Fruit fly (Drosophila melanogaster) whole organism, embryonic: Measurements from ENCODE around the gene CG18081.

Source experiments
- Adf1 ChIP-seq: fragments of 200-800 bp; sonication (Bioruptor generic); IDR thresholded peaks from 2 replicates; pipeline ENCODE4 v1.3.6; 2022; ENCODE audit warnings: missing biosample characterization, missing genetic modification characterization
- Atf6 ChIP-seq: fragments of 200-800 bp; sonication (Bioruptor generic); IDR thresholded peaks from 2 replicates; pipeline ENCODE4 v1.3.6; 2022; ENCODE audit warnings: missing biosample characterization, missing genetic modification characterization
- Bdp1 ChIP-seq: fragments of 200-800 bp; sonication (Bioruptor generic); optimal IDR thresholded peaks from 3 replicates; lab custom pipeline; 2016; ENCODE audit warnings: missing biosample characterization, missing genetic modification characterization
- Blimp-1 ChIP-seq: fragments of 200-800 bp; sonication (Bioruptor generic); optimal IDR thresholded peaks from 3 replicates; lab custom pipeline; 2018; ENCODE audit warnings: missing biosample characterization, missing genetic modification characterization, mild to moderate bottlenecking, moderate library complexity, missing genetic modification reagents
- C15 ChIP-seq: fragments of 200-800 bp; sonication (Bioruptor generic); IDR thresholded peaks from 3 replicates; pipeline ENCODE4 v1.3.6; 2022; ENCODE audit warnings: missing biosample characterization, missing genetic modification characterization
- CG10147 ChIP-seq: fragments of 200-800 bp; sonication (Bioruptor generic); optimal IDR thresholded peaks from 2 replicates; lab custom pipeline; 2019; ENCODE audit warnings: missing biosample characterization, mild to moderate bottlenecking, missing genetic modification characterization, moderate library complexity
- CG1024 ChIP-seq: fragments of 200-800 bp; sonication (Bioruptor generic); IDR thresholded peaks from 2 replicates; pipeline ENCODE4 v1.3.6; 2022; ENCODE audit warnings: missing biosample characterization, missing genetic modification characterization
- CG10267 ChIP-seq: fragments of 200-800 bp; sonication (Bioruptor generic); optimal IDR thresholded peaks from 2 replicates; lab custom pipeline; 2018; ENCODE audit warnings: missing biosample characterization, mild to moderate bottlenecking, missing genetic modification characterization, moderate library complexity
- CG10462 ChIP-seq: fragments of 200-800 bp; sonication (Bioruptor generic); optimal IDR thresholded peaks from 2 replicates; lab custom pipeline; 2016; ENCODE audit warnings: missing biosample characterization, missing genetic modification characterization
- CG12769 ChIP-seq: fragments of 200-800 bp; sonication (Bioruptor generic); optimal IDR thresholded peaks from 2 replicates; lab custom pipeline; 2019; ENCODE audit warnings: missing biosample characterization, mild to moderate bottlenecking, missing genetic modification characterization, moderate library complexity
- CG15601 ChIP-seq: fragments of 200-800 bp; sonication (Bioruptor generic); optimal IDR thresholded peaks from 3 replicates; lab custom pipeline; 2019; ENCODE audit warnings: missing biosample characterization, mild to moderate bottlenecking, missing genetic modification characterization, moderate library complexity
- CG17385 ChIP-seq: fragments of 200-800 bp; sonication (Bioruptor generic); optimal IDR thresholded peaks from 3 replicates; lab custom pipeline; 2018; ENCODE audit warnings: missing biosample characterization, mild to moderate bottlenecking, missing genetic modification characterization
- CG18476 ChIP-seq: fragments of 200-800 bp; sonication (Bioruptor generic); optimal IDR thresholded peaks from 2 replicates; lab custom pipeline; 2016; ENCODE audit warnings: missing biosample characterization, mild to moderate bottlenecking, missing genetic modification characterization
- CG31224 ChIP-seq: fragments of 200-800 bp; sonication (Bioruptor generic); IDR thresholded peaks from 2 replicates; pipeline ENCODE4 v1.3.6; 2022; ENCODE audit warnings: missing biosample characterization, missing genetic modification characterization
- CG32772 ChIP-seq: fragments of 200-800 bp; sonication (Bioruptor generic); IDR thresholded peaks from 2 replicates; pipeline ENCODE4 v1.3.6; 2022; ENCODE audit warnings: missing biosample characterization, missing genetic modification characterization
- CG33557 ChIP-seq: fragments of 200-800 bp; sonication (Bioruptor generic); optimal IDR thresholded peaks from 2 replicates; lab custom pipeline; 2019; ENCODE audit warnings: missing biosample characterization, mild to moderate bottlenecking, missing genetic modification characterization, moderate library complexity
- CG4360 ChIP-seq: fragments of 200-800 bp; sonication (Bioruptor generic); IDR thresholded peaks from 2 replicates; pipeline ENCODE4 v1.3.6; 2022; ENCODE audit warnings: missing biosample characterization, missing genetic modification characterization
- CG5953 ChIP-seq: fragments of 200-800 bp; sonication (Bioruptor generic); IDR thresholded peaks from 2 replicates; pipeline ENCODE4 v1.3.6; 2022; ENCODE audit warnings: missing biosample characterization, missing genetic modification characterization
- CG6683 ChIP-seq: fragments of 200-800 bp; sonication (Bioruptor generic); optimal IDR thresholded peaks from 2 replicates; lab custom pipeline; 2017; ENCODE audit warnings: missing biosample characterization, mild to moderate bottlenecking, missing genetic modification characterization, missing genetic modification reagents
- CG7372 ChIP-seq: fragments of 200-800 bp; sonication (Bioruptor generic); IDR thresholded peaks from 2 replicates; pipeline ENCODE4 v1.3.6; 2022; ENCODE audit warnings: missing biosample characterization, missing genetic modification characterization
- CG7745 ChIP-seq: fragments of 200-800 bp; sonication (Bioruptor generic); optimal IDR thresholded peaks from 2 replicates; lab custom pipeline; 2018; ENCODE audit warnings: missing biosample characterization, mild to moderate bottlenecking, missing genetic modification characterization, moderate library complexity
- CG9437 ChIP-seq: fragments of 200-800 bp; sonication (Bioruptor generic); optimal IDR thresholded peaks from 2 replicates; lab custom pipeline; 2018; ENCODE audit warnings: missing biosample characterization, mild to moderate bottlenecking, missing genetic modification characterization
- Camta ChIP-seq: fragments of 200-800 bp; sonication (Bioruptor generic); optimal IDR thresholded peaks from 2 replicates; lab custom pipeline; 2016; ENCODE audit warnings: missing biosample characterization, missing genetic modification characterization
- D ChIP-seq, 2 experiments: fragments of 200-800 bp in 1 of 2; fragments of >200 bp in 1 of 2; sonication (Bioruptor generic) in 1 of 2; optimal IDR thresholded peaks; 2 replicates in 1 of 2; 3 replicates in 1 of 2; lab custom pipeline; 2017; ENCODE audit warnings: mild to moderate bottlenecking in 1 of 2, missing biosample characterization in 1 of 2, missing genetic modification characterization in 1 of 2, missing genetic modification reagents in 1 of 2
- Dp ChIP-seq: fragments of 200-800 bp; sonication (Bioruptor generic); optimal IDR thresholded peaks from 2 replicates; lab custom pipeline; 2018; ENCODE audit warnings: missing biosample characterization, mild to moderate bottlenecking, missing genetic modification characterization, moderate library complexity
- HLH4C ChIP-seq: fragments of 200-800 bp; sonication (Bioruptor generic); IDR thresholded peaks from 3 replicates; pipeline ENCODE4 v1.3.6; 2022; ENCODE audit warnings: missing biosample characterization, missing genetic modification characterization; ENCODE audit not compliant: partially characterized antibody
- Lhr ChIP-seq: fragments of 200-800 bp; sonication (Bioruptor generic); optimal IDR thresholded peaks from 3 replicates; lab custom pipeline; 2017; ENCODE audit warnings: mild to moderate bottlenecking, missing biosample characterization, missing genetic modification reagents, missing genetic modification characterization
- NC2β ChIP-seq: fragments of 200-800 bp; sonication (Bioruptor generic); optimal IDR thresholded peaks from 2 replicates; lab custom pipeline; 2016; ENCODE audit warnings: missing biosample characterization, missing genetic modification characterization
- Spps ChIP-seq: fragments of 200-800 bp; sonication (Bioruptor generic); optimal IDR thresholded peaks from 2 replicates; lab custom pipeline; 2018; ENCODE audit warnings: missing biosample characterization, mild to moderate bottlenecking, missing genetic modification characterization
- Trl ChIP-seq, 3 experiments: fragments of >200 bp in 2 of 3; fragments of 200-800 bp in 1 of 3; sonication (Bioruptor generic) in 1 of 3; optimal IDR thresholded peaks; 2 replicates in 1 of 3; 3 replicates in 2 of 3; lab custom pipeline; 2016 to 2017; ENCODE audit warnings: missing biosample characterization in 1 of 3, missing genetic modification characterization in 1 of 3
- Usf ChIP-seq: fragments of 200-800 bp; sonication (Bioruptor generic); optimal IDR thresholded peaks from 2 replicates; lab custom pipeline; 2017; ENCODE audit warnings: missing genotype, missing biosample characterization, missing genetic modification characterization
- ato ChIP-seq: fragments of 200-800 bp; sonication (Bioruptor generic); IDR thresholded peaks from 2 replicates; pipeline ENCODE4 v1.3.6; 2022; ENCODE audit warnings: missing biosample characterization, missing genetic modification characterization; ENCODE audit not compliant: partially characterized antibody
- bowl ChIP-seq: fragments of 200-800 bp; sonication (Bioruptor generic); IDR thresholded peaks from 2 replicates; pipeline ENCODE4 v1.3.6; 2022; ENCODE audit warnings: missing biosample characterization, missing genetic modification characterization
- btn ChIP-seq: fragments of 200-800 bp; sonication (Bioruptor generic); optimal IDR thresholded peaks from 2 replicates; lab custom pipeline; 2016; ENCODE audit warnings: missing biosample characterization, missing genetic modification characterization
- crc ChIP-seq: fragments of 200-800 bp; sonication (Bioruptor generic); optimal IDR thresholded peaks from 2 replicates; lab custom pipeline; 2016; ENCODE audit warnings: missing biosample characterization, missing genetic modification characterization
- dmrt99B ChIP-seq: fragments of 200-800 bp; sonication (Bioruptor generic); optimal IDR thresholded peaks from 2 replicates; lab custom pipeline; 2018; ENCODE audit warnings: missing biosample characterization, mild to moderate bottlenecking, missing genetic modification characterization, moderate library complexity
- ftz-f1 ChIP-seq: fragments of 200-800 bp; sonication (Bioruptor generic); optimal IDR thresholded peaks from 2 replicates; lab custom pipeline; 2016; ENCODE audit warnings: missing biosample characterization, missing genetic modification characterization
- knrl ChIP-seq: fragments of 200-800 bp; sonication (Bioruptor generic); IDR thresholded peaks from 3 replicates; pipeline ENCODE4 v1.3.6; 2022; ENCODE audit warnings: missing biosample characterization, missing genetic modification characterization; ENCODE audit not compliant: partially characterized antibody
- lola ChIP-seq, 3 experiments: fragments of >200 bp in 2 of 3; fragments of 200-800 bp in 1 of 3; sonication (Bioruptor generic) in 1 of 3; optimal IDR thresholded peaks; 2 replicates each; lab custom pipeline; 2017 to 2019; ENCODE audit warnings: missing biosample characterization in 3 of 3, missing genetic modification characterization in 3 of 3, mild to moderate bottlenecking in 1 of 3, moderate library complexity in 1 of 3
- nerfin-1 ChIP-seq: fragments of 200-800 bp; sonication (Bioruptor generic); optimal IDR thresholded peaks from 3 replicates; lab custom pipeline; 2019; ENCODE audit warnings: missing biosample characterization, mild to moderate bottlenecking, missing genetic modification characterization, moderate library complexity
- pnt ChIP-seq: fragments of 200-800 bp; sonication (Bioruptor generic); optimal IDR thresholded peaks from 3 replicates; lab custom pipeline; 2016; ENCODE audit warnings: missing biosample characterization, missing genetic modification characterization
- prd ChIP-seq, 3 experiments: fragments of >200 bp in 2 of 3; fragments of 200-800 bp in 1 of 3; sonication (Bioruptor generic) in 1 of 3; optimal IDR thresholded peaks in 2 of 3; IDR thresholded peaks in 1 of 3; 2 replicates in 2 of 3; 3 replicates in 1 of 3; pipeline versions ENCODE4 v1.3.6 to Lab custom; 2017 to 2022; ENCODE audit warnings: missing biosample characterization in 1 of 3, missing genetic modification characterization in 1 of 3
- seq ChIP-seq: fragments of 200-800 bp; sonication (Bioruptor generic); IDR thresholded peaks from 2 replicates; pipeline ENCODE4 v1.3.6; 2022; ENCODE audit warnings: missing biosample characterization, missing genetic modification characterization
- slbo ChIP-seq: fragments of 200-800 bp; sonication (Bioruptor generic); IDR thresholded peaks from 2 replicates; pipeline ENCODE4 v1.3.6; 2022; ENCODE audit warnings: missing biosample characterization, missing genetic modification characterization
- sqz ChIP-seq: fragments of 200-800 bp; sonication (Bioruptor generic); optimal IDR thresholded peaks from 3 replicates; lab custom pipeline; 2018; ENCODE audit warnings: missing biosample characterization, mild to moderate bottlenecking, missing genetic modification characterization
- tin ChIP-seq: fragments of 200-800 bp; sonication (Bioruptor generic); optimal IDR thresholded peaks from 3 replicates; lab custom pipeline; 2016; ENCODE audit warnings: missing biosample characterization, missing genetic modification characterization
- tna ChIP-seq: fragments of 200-800 bp; sonication (Bioruptor generic); IDR thresholded peaks from 2 replicates; pipeline ENCODE4 v1.3.6; 2022; ENCODE audit warnings: missing biosample characterization, missing genetic modification characterization; ENCODE audit not compliant: partially characterized antibody
- ttk ChIP-seq: fragments of 200-800 bp; sonication (Bioruptor generic); IDR thresholded peaks from 2 replicates; pipeline ENCODE4 v2.1.2; 2022; ENCODE audit warnings: missing biosample characterization, missing genetic modification characterization
- tx ChIP-seq: fragments of 200-800 bp; sonication (Bioruptor generic); optimal IDR thresholded peaks from 2 replicates; lab custom pipeline; 2016; ENCODE audit warnings: missing biosample characterization, missing genetic modification characterization

The CG18081 gene

DNA sequence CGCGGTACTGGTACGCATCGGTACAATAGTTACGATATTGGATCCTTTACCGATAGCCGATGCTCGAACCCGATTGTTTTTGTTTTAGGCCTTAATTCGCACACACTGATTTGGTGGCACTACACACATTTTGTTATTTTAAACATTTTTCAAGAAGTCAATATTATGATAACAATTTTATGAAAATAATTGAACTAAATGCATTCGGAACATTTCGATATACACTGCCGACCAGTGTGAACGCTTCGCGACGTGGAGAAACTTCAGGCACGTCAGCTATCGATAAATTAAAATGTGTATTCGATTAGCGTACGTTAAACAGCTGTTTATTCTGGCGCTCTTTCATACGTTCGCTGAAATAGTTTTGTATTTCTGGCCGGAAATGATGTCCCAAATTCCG, 3.0 kb downstream of the CG18081 start, which contains the start of gene CG12713 (continued):
- no peak for TF ChIP-seq CG5953 (GFP tag; lab: Robert Waterston, UW)
- TF ChIP-seq tx: no peak
- no peak for TF ChIP-seq CG7372
- peak; percentile 9 for TF ChIP-seq NC2β (GFP tag; lab: Kevin White, UChicago)
- TF ChIP-seq CG32772 (GFP tag; lab: Robert Waterston, UW): no peak
- no peak for TF ChIP-seq seq
- no peak for TF ChIP-seq C15 (GFP tag; lab: Robert Waterston, UW)
- TF ChIP-seq Atf6 (GFP tag; lab: Robert Waterston, UW): no peak
- peak; percentile 20 for TF ChIP-seq CG15601 (tag; lab: Kevin White, UChicago)
- peak; percentile 75 for TF ChIP-seq Dp (GFP tag; lab: Kevin White, UChicago)
- no peak for TF ChIP-seq CG33557
- no peak for TF ChIP-seq crc (GFP tag; lab: Kevin White, UChicago)
- TF ChIP-seq CG12769 (tag; lab: Kevin White, UChicago): peak; percentile 53
- TF ChIP-seq nerfin-1: no peak
- TF ChIP-seq CG1024 (GFP tag; lab: Robert Waterston, UW): no peak
- no peak for TF ChIP-seq dmrt99B (tag; lab: Kevin White, UChicago)
- TF ChIP-seq Blimp-1: no peak
- TF ChIP-seq CG10267 (tag; lab: Kevin White, UChicago): peak; percentile 45
- no peak for TF ChIP-seq Adf1 (GFP tag; lab: Robert Waterston, UW)
- no peak for TF ChIP-seq Trl (optimal IDR thresholded peaks at IDR 0.05; lab: Kevin White, UChicago)
- no peak for TF ChIP-seq Trl (GFP tag; optimal IDR thresholded peaks at IDR 0.05; lab: Kevin White, UChicago)
- peak; percentile 34 for TF ChIP-seq Bdp1 (GFP tag; lab: Kevin White, UChicago)
- TF ChIP-seq btn: no peak
- TF ChIP-seq CG6683 (GFP tag; lab: Kevin White, UChicago): no peak
- no peak for TF ChIP-seq CG7745 (tag; lab: Kevin White, UChicago)
- TF ChIP-seq lola (GFP tag; optimal IDR thresholded peaks at IDR 0.05; lab: Kevin White, UChicago): peak in 1 of 3 experiments; percentile 18
- TF ChIP-seq HLH4C (GFP tag; lab: Robert Waterston, UW): peak; percentile 92
- TF ChIP-seq CG31224 (GFP tag; lab: Robert Waterston, UW): no peak
- no peak for TF ChIP-seq tin (GFP tag; lab: Kevin White, UChicago)
- peak; percentile 87 for TF ChIP-seq knrl
- no peak for TF ChIP-seq CG10147 (GFP tag; lab: Kevin White, UChicago)
- peak; percentile 89 for TF ChIP-seq CG9437 (GFP tag; lab: Kevin White, UChicago)
- TF ChIP-seq CG17385 (GFP tag; lab: Kevin White, UChicago): no peak
- TF ChIP-seq tna (GFP tag; lab: Robert Waterston, UW): peak; percentile 74
- no peak for TF ChIP-seq CG18476 (GFP tag; lab: Kevin White, UChicago)
- peak; percentile 48 for TF ChIP-seq slbo
- TF ChIP-seq prd (optimal IDR thresholded peaks at IDR 0.05; lab: Kevin White, UChicago): no peak
- TF ChIP-seq prd (GFP tag; IDR thresholded peaks at IDR 0.05; lab: Robert Waterston, UW): no peak
- TF ChIP-seq ftz-f1 (GFP tag; lab: Kevin White, UChicago): peak; percentile 30
- peak; percentile 72 for TF ChIP-seq ato (GFP tag; lab: Robert Waterston, UW)
- no peak for TF ChIP-seq pnt
- TF ChIP-seq CG4360 (GFP tag; lab: Robert Waterston, UW): no peak
- TF ChIP-seq CG10462 (GFP tag; lab: Kevin White, UChicago): no peak
- TF ChIP-seq bowl (GFP tag; lab: Robert Waterston, UW): no peak
- TF ChIP-seq D (optimal IDR thresholded peaks at IDR 0.05; lab: Kevin White, UChicago): no peak
- TF ChIP-seq D (GFP tag; optimal IDR thresholded peaks at IDR 0.05; lab: Kevin White, UChicago): no peak
- no peak for TF ChIP-seq ttk
- TF ChIP-seq sqz (GFP tag; lab: Kevin White, UChicago): no peak
- TF ChIP-seq Lhr (GFP tag; lab: Kevin White, UChicago): peak; percentile 53
- no peak for TF ChIP-seq Camta (GFP tag; lab: Kevin White, UChicago)
- no peak for TF ChIP-seq Usf (GFP tag; lab: Kevin White, UChicago)
- no peak for TF ChIP-seq Spps (tag; lab: Kevin White, UChicago)
